Worm (Caenorhabditis elegans) whole organism, early embryonic: ENCODE measurements around the gene nape-1.

Experiments
- ama-1 ChIP-seq: fragments of 150-350 bp; optimal IDR thresholded peaks from 2 replicates; lab custom pipeline; 2014
- hmg-4 ChIP-seq: fragments of 200-800 bp; sonication (Bioruptor generic); optimal IDR thresholded peaks from 2 replicates; lab custom pipeline; 2018; ENCODE audit warnings: mild to moderate bottlenecking, missing genetic modification characterization, missing compliant biosample characterization
- pes-1 ChIP-seq: fragments of 200-800 bp; sonication (Bioruptor generic); IDR thresholded peaks from 2 replicates; pipeline ENCODE4 v1.3.6; 2022; ENCODE audit warnings: missing genetic modification reagents, missing genetic modification characterization, missing compliant biosample characterization
- tra-4 ChIP-seq: sonication (generic microtip); optimal IDR thresholded peaks from 2 replicates; lab custom pipeline; 2017; ENCODE audit warnings: missing genetic modification characterization, missing compliant biosample characterization

ce11 chrIV:3725361-3725760, 15.3 kb downstream of the nape-1 start, which contains the start of gene Y37E11AM.2:
- TF ChIP-seq pes-1 (GFP tag; lab: Robert Waterston, UW) (no peak), hmg-4 (GFP tag; lab: Kevin White, UChicago) (no peak), tra-4 (tag; lab: Kevin White, UChicago) (no peak), ama-1 (lab: Kevin White, UChicago) (no peak)
